Fruit fly (Drosophila melanogaster) S2 (cell line): ENCODE measurements around the gene CG13996.

Source experiments
- CG8478 ChIP-seq: fragments of >200 bp; optimal IDR thresholded peaks from 2 replicates; lab custom pipeline; 2018
- CTCF ChIP-seq, 2 experiments: fragments of >200 bp; optimal IDR thresholded peaks; 2 replicates each; lab custom pipeline; 2018

DNA sequence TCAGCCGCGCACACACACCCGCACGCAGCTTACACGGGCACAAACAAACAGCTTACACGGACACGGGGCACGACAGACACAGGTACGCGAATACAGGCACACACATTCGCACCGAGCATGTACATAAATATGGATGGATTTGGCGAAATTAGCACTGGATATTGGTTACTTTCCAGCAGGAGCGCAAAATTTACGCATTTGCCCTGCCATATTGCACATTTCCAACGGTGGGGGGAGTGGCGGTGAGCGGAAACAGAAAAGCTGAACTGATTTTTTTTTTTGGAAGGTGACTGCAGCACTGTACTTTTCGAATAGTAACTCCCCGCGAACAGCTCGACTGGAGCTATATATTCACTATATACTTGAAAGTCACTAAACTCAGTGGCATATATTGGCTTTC is 22.3 kb upstream of the CG13996 start:
- TF ChIP-seq CTCF (optimal IDR thresholded peaks at IDR 0.05; lab: Kevin White, UChicago): no peak
- no peak for TF ChIP-seq CG8478
